Worm (Caenorhabditis elegans) whole organism, L3 larva: ENCODE measurements around the gene F26G1.9.

Experiments used
- egl-27 ChIP-seq: sonication (generic microtip); optimal IDR thresholded peaks from 4 replicates; lab custom pipeline; 2017; ENCODE audit warnings: missing biosample characterization, missing genetic modification reagents, missing genetic modification characterization
- elt-3 ChIP-seq, 3 experiments: fragments of 150-350 bp in 1 of 3; sonication (generic microtip) in 2 of 3; optimal IDR thresholded peaks; 2 replicates in 2 of 3; 4 replicates in 1 of 3; lab custom pipeline; 2014 to 2017; ENCODE audit warnings: missing biosample characterization in 3 of 3, missing genetic modification characterization in 3 of 3
- mdl-1 ChIP-seq: fragments of 150-350 bp; optimal IDR thresholded peaks from 2 replicates; lab custom pipeline; 2014; ENCODE audit warnings: missing biosample characterization, missing genetic modification characterization
- nhr-28 ChIP-seq: fragments of 150-350 bp; optimal IDR thresholded peaks from 2 replicates; lab custom pipeline; 2014; ENCODE audit warnings: missing biosample characterization, missing genetic modification characterization
- nhr-76 ChIP-seq: fragments of 150-350 bp; sonication (generic microtip); optimal IDR thresholded peaks from 5 replicates; lab custom pipeline; 2014; ENCODE audit warnings: missing biosample characterization, missing genetic modification characterization

DNA sequence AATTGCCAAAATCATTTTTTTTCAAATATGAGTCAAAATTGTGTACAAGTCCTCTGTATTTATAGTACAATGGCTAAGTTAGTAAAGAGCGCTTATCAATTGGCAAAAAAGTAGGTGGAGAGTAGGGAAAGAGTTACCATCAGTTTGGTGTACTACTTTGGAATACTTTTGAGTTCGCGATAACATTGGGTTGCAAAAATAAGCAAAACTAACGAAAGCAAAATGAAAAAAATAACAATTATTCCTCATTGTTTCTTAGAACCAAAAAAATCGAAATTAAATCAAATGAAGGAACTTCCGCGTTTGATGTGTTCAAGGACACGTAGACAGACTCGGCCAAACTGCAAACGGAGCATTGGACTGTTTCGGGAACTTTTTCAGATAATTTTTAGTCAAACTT lies 17.0 kb downstream of the F26G1.9 start, which contains the start of gene C27D9.2:
- no peak for TF ChIP-seq egl-27
- TF ChIP-seq nhr-76 = no peak
- TF ChIP-seq mdl-1 (tag; lab: Kevin White, UChicago) = no peak
- no peak for TF ChIP-seq elt-3 (tag; optimal IDR thresholded peaks at IDR 0.05; lab: Kevin White, UChicago)
- no peak for TF ChIP-seq nhr-28
